Worm (Caenorhabditis elegans): ENCODE data around the gene Y59H11AR.4.

DNA sequence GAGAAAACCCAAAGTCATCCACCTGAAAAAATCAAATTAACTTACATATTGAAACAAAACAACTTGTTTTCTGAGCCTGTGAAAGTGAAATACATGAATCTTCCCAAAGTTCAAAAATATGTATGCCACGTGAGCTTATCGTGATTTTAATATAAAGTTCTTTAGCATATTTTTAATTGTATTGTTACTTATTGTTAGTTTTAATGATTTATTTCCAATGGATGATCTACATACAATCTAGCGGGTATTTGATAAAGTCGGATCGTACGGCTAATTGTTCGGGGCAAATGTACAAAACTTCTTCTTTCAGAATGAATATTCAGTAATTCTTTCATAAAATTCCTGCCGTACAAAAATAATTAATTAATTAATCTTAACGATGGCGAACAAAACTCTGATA lies 30.3 kb downstream of the Y59H11AR.4 start, which contains the start of gene Y59H11AM.4:
- TF ChIP-seq atf-7 (tag; optimal IDR thresholded peaks at IDR 0.05) = no peak
- TF ChIP-seq pha-4 (tag; optimal IDR thresholded peaks at IDR 0.05) = no peak

Data from whole organism, young adult.